Fruit fly (Drosophila melanogaster): Measurements from ENCODE around the gene mbo.
A peak's percentile ranks its signal among the peaks of the same experiment; 100 is the strongest.

Gene mbo

dm6 chr3R:12656946-12657566, 21.8 kb downstream of the mbo start (continued):
- TF ChIP-seq Scr (GFP tag; IDR thresholded peaks at IDR 0.05; ENCODE audit: partially characterized antibody) (no peak), CG10267 (tag; optimal IDR thresholded peaks at IDR 0.05) (no peak), H15 (GFP tag; IDR thresholded peaks at IDR 0.05) (no peak), CG10209 (GFP tag; optimal IDR thresholded peaks at IDR 0.05) (peak; percentile 10), CG7745 (tag; optimal IDR thresholded peaks at IDR 0.05) (no peak), CG3163 (GFP tag; optimal IDR thresholded peaks at IDR 0.05) (no peak), tap (tag; optimal IDR thresholded peaks at IDR 0.05) (no peak), CG14441 (GFP tag; IDR thresholded peaks at IDR 0.05) (no peak), Med (GFP tag) (peak; percentile 71), Dbx (GFP tag; IDR thresholded peaks at IDR 0.05) (0 out of 3 replicates have a peak, but pooled peaks have one; percentile 24), Nf-YA (GFP tag; IDR thresholded peaks at IDR 0.05) (no peak), CG17912 (GFP tag; optimal IDR thresholded peaks at IDR 0.05) (no peak), grau (tag; optimal IDR thresholded peaks at IDR 0.05) (no peak), Eip74EF (GFP tag; optimal IDR thresholded peaks at IDR 0.05) (no peak), rib (GFP tag; IDR thresholded peaks at IDR 0.05) (no peak), CG15601 (tag; optimal IDR thresholded peaks at IDR 0.05) (no peak), run (tag; optimal IDR thresholded peaks at IDR 0.05) (no peak), unc-4 (GFP tag; IDR thresholded peaks at IDR 0.05; ENCODE audit: partially characterized antibody) (no peak), CG7271 (tag; optimal IDR thresholded peaks at IDR 0.05) (no peak), CG31441 (GFP tag; IDR thresholded peaks at IDR 0.05) (no peak), gsb-n (tag; optimal IDR thresholded peaks at IDR 0.05) (no peak), ash1 (GFP tag; optimal IDR thresholded peaks at IDR 0.05) (no peak), ind (GFP tag; optimal IDR thresholded peaks at IDR 0.05) (no peak), Dref (GFP tag; IDR thresholded peaks at IDR 0.05) (no peak), phol (tag; optimal IDR thresholded peaks at IDR 0.05) (no peak), CG11723 (GFP tag; optimal IDR thresholded peaks at IDR 0.05) (no peak), CG3838 (GFP tag; optimal IDR thresholded peaks at IDR 0.05) (no peak), gfzf (GFP tag; optimal IDR thresholded peaks at IDR 0.05) (no peak), onecut (GFP tag; IDR thresholded peaks at IDR 0.05) (no peak), fd96Cb (tag; optimal IDR thresholded peaks at IDR 0.05) (no peak), C15 (GFP tag; IDR thresholded peaks at IDR 0.05) (no peak), CG17612 (GFP tag; IDR thresholded peaks at IDR 0.05) (no peak), CG15479 (GFP tag; optimal IDR thresholded peaks at IDR 0.05) (no peak), CG16815 (GFP tag; optimal IDR thresholded peaks at IDR 0.05) (no peak), CG15011 (GFP tag; optimal IDR thresholded peaks at IDR 0.05) (peak; percentile 7), sqz (GFP tag; optimal IDR thresholded peaks at IDR 0.05) (no peak), CG34376 (GFP tag; optimal IDR thresholded peaks at IDR 0.05) (no peak), CG30431 (GFP tag; optimal IDR thresholded peaks at IDR 0.05) (no peak), lov (optimal IDR thresholded peaks at IDR 0.05) (no peak), lov (GFP tag; IDR thresholded peaks at IDR 0.05) (no peak), br (optimal IDR thresholded peaks at IDR 0.05) (no peak), CG10565 (GFP tag; optimal IDR thresholded peaks at IDR 0.05) (no peak), ase (GFP tag; IDR thresholded peaks at IDR 0.05) (no peak), ewg (GFP tag; optimal IDR thresholded peaks at IDR 0.05) (no peak), Blimp-1 (GFP tag; optimal IDR thresholded peaks at IDR 0.05) (no peak), CG33557 (GFP tag; optimal IDR thresholded peaks at IDR 0.05) (no peak), CG11456 (GFP tag; IDR thresholded peaks at IDR 0.05) (no peak), CG4328 (GFP tag; optimal IDR thresholded peaks at IDR 0.05) (no peak), CG10147 (GFP tag; optimal IDR thresholded peaks at IDR 0.05) (no peak), Asciz (GFP tag; optimal IDR thresholded peaks at IDR 0.05) (no peak), seq (GFP tag; IDR thresholded peaks at IDR 0.05) (no peak)
